Worm (Caenorhabditis elegans): ENCODE measurements around the gene Y62E10A.3.

Gene Y62E10A.3

ce11 chrIV:13356005-13356404 is 4.0 kb downstream of the Y62E10A.3 start:
- no peak for TF ChIP-seq drap-1 (GFP tag; optimal IDR thresholded peaks at IDR 0.05)
- no peak for TF ChIP-seq unc-39 (tag; optimal IDR thresholded peaks at IDR 0.05)
- no peak for TF ChIP-seq cnd-1 (tag; optimal IDR thresholded peaks at IDR 0.05)
- no peak for TF ChIP-seq nhr-28 (tag; optimal IDR thresholded peaks at IDR 0.05)

ce11 chrIV:13354044-13354443 is 6.0 kb downstream of the Y62E10A.3 start:
- TF ChIP-seq bed-3 (GFP tag; optimal IDR thresholded peaks at IDR 0.05) (no peak), drap-1 (GFP tag; optimal IDR thresholded peaks at IDR 0.05) (no peak), mep-1 (tag; optimal IDR thresholded peaks at IDR 0.05) (no peak), snpc-4 (tag; optimal IDR thresholded peaks at IDR 0.05) (no peak)

DNA sequence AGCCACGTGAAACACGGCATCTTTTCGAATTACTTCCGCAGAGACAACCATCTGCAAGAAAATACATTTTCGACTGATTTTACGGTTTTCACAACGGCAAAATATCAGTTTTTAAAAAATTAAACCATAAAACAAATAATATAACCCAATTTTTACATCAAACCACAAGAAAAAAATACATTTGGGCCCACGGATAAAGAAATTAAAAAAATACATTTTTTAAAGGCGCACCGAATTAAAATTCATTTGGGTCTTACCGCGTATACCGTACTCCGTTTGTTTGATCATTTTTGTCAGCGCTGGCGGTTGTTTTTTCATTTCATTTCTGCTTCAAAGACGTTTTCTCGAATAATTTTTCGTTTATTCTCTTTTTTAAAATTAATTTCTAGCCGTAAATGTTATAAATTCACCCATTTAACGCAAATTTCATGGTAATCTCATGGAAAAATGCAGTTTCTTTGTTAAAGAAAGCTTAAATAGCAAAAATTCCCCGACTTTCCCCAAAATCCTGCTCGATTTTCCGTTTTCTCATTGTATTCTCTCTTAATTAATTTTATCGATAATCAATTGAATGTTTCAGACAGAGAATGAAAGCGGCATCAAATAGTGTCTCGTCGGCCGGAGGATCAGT is 6.8 kb downstream of the Y62E10A.3 start, which contains the start of the genes rec-8 and mex-5:
Gene rec-8 (minus strand): TSS at position 51 of the 631 bp plus-strand sequence.
Gene mex-5 (plus strand): TSS at position 581 of the 631 bp plus-strand sequence.
- TF ChIP-seq lsy-2 (tag; optimal IDR thresholded peaks at IDR 0.05) (peak; percentile 74), unc-120 (tag; optimal IDR thresholded peaks at IDR 0.05; ENCODE audit: poor library complexity, severe bottlenecking) (no peak)

ce11 chrIV:13348592-13348991 is 11.5 kb downstream of the Y62E10A.3 start, which contains the start of gene W02A2.12:
Gene W02A2.12 (minus strand): TSS chrIV:13348831.
- no peak for TF ChIP-seq nhr-28 (tag; optimal IDR thresholded peaks at IDR 0.05)

DNA sequence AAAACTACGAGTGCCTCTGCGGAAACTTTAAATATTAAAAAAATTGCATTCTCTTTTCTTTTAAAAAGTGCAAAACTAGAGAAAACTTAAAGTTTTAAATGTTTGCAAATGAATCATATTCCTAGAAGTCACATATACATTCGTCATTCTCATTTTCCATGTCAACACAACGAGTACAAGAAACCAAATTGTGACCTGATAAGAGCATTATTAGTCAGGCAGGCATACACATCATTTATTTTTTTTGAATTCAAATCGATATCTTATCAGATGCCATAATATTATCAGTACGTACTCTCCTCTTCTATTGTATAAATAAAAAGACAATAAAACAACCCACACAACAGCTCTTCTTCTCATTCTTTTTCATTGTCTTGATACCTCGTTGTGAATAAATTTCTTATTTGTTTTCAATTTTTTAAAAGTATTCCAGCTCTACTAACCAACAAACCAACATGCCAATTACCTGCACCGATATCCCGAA is 12.8 kb downstream of the Y62E10A.3 start, which contains the start of gene W02A2.9:
Gene W02A2.9 (plus strand): TSS at position 434 of the 484 bp plus-strand sequence.
- TF ChIP-seq sem-2 (GFP tag; optimal IDR thresholded peaks at IDR 0.05) = no peak
- no peak for TF ChIP-seq unc-62 (GFP tag; optimal IDR thresholded peaks at IDR 0.05)
- TF ChIP-seq ceh-39 (tag; optimal IDR thresholded peaks at IDR 0.05) = no peak
- no peak for TF ChIP-seq blmp-1 (tag; optimal IDR thresholded peaks at IDR 0.05)
- no peak for TF ChIP-seq elt-3 (tag; optimal IDR thresholded peaks at IDR 0.05)
- no peak for TF ChIP-seq elt-1 (tag; optimal IDR thresholded peaks at IDR 0.05; ENCODE audit: borderline replicate concordance, insufficient read depth)
- TF ChIP-seq hlh-1 (tag; optimal IDR thresholded peaks at IDR 0.05) = no peak
- TF ChIP-seq zip-8 (tag; optimal IDR thresholded peaks at IDR 0.05) = no peak

DNA sequence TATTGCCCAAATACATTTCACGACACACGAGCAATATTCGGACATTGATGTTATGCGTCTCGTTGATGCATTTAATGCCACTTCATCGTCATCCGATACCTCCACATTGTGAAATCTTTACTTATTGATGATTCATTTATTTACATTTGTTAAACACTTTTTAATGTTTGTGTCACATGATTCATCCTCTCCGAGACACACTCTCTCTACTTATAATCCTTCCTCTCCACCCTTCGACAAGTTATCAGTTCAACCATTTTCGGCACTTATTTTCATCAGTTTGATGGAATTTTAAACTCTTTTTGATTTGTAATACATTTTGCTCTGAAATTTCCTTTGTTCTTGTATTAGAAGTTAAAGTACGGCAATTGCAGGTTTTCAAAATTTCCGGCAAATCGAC is 14.0 kb downstream of the Y62E10A.3 start:
- TF ChIP-seq snpc-4 (tag; optimal IDR thresholded peaks at IDR 0.05) (no peak), lsy-2 (tag; optimal IDR thresholded peaks at IDR 0.05) (no peak), flh-1 (GFP tag; optimal IDR thresholded peaks at IDR 0.05) (no peak), mls-2 (tag; optimal IDR thresholded peaks at IDR 0.05) (no peak), zip-8 (tag; optimal IDR thresholded peaks at IDR 0.05) (no peak), sptf-1 (tag; optimal IDR thresholded peaks at IDR 0.05) (no peak), lin-13 (tag; optimal IDR thresholded peaks at IDR 0.05) (no peak), mep-1 (tag; optimal IDR thresholded peaks at IDR 0.05) (no peak), unc-62 (GFP tag; optimal IDR thresholded peaks at IDR 0.05) (no peak), hlh-1 (tag; optimal IDR thresholded peaks at IDR 0.05) (no peak), ham-2 (GFP tag; optimal IDR thresholded peaks at IDR 0.05) (no peak), mab-5 (tag; optimal IDR thresholded peaks at IDR 0.05) (no peak), pha-4 (tag; optimal IDR thresholded peaks at IDR 0.05) (no peak), ces-1 (GFP tag; optimal IDR thresholded peaks at IDR 0.05) (no peak), lin-32 (GFP tag; optimal IDR thresholded peaks at IDR 0.05) (no peak)

ce11 chrIV:13342555-13342954 is 17.5 kb downstream of the Y62E10A.3 start, which contains the start of gene W02A2.5:
Gene W02A2.5 (plus strand): TSS chrIV:13342855.
- TF ChIP-seq zip-8 (tag; optimal IDR thresholded peaks at IDR 0.05) = no peak
- no peak for TF ChIP-seq cnd-1 (tag; optimal IDR thresholded peaks at IDR 0.05)
- no peak for TF ChIP-seq nhr-28 (tag; optimal IDR thresholded peaks at IDR 0.05)
- TF ChIP-seq lsy-2 (tag; optimal IDR thresholded peaks at IDR 0.05) = no peak
- TF ChIP-seq flh-1 (GFP tag; optimal IDR thresholded peaks at IDR 0.05) = no peak
- no peak for TF ChIP-seq unc-120 (tag; optimal IDR thresholded peaks at IDR 0.05; ENCODE audit: poor library complexity, severe bottlenecking)
- no peak for TF ChIP-seq pha-4 (tag; optimal IDR thresholded peaks at IDR 0.05)
- TF ChIP-seq nhr-237 (tag; optimal IDR thresholded peaks at IDR 0.05) = no peak
- no peak for TF ChIP-seq sptf-1 (tag; optimal IDR thresholded peaks at IDR 0.05)
- TF ChIP-seq ceh-43 (GFP tag; optimal IDR thresholded peaks at IDR 0.05) = no peak
- TF ChIP-seq nhr-76 (tag; optimal IDR thresholded peaks at IDR 0.05) = no peak
- TF ChIP-seq sem-2 (GFP tag; optimal IDR thresholded peaks at IDR 0.05) = no peak
